Fruit fly (Drosophila melanogaster) whole organism, prepupa: ENCODE data around the gene CG43179.

Source experiments
- Blimp-1 ChIP-seq: fragments of 200-800 bp; sonication (Bioruptor generic); optimal IDR thresholded peaks from 3 replicates; lab custom pipeline; 2017; ENCODE audit warnings: missing biosample characterization, missing genetic modification characterization, mild to moderate bottlenecking, moderate library complexity, missing genetic modification reagents
- CG10669 ChIP-seq: fragments of 200-800 bp; sonication (Bioruptor generic); optimal IDR thresholded peaks from 3 replicates; lab custom pipeline; 2018; ENCODE audit warnings: missing biosample characterization, mild to moderate bottlenecking, missing genetic modification characterization, moderate library complexity
- CG31627 ChIP-seq: fragments of 200-800 bp; sonication (Bioruptor generic); optimal IDR thresholded peaks from 3 replicates; lab custom pipeline; 2016; ENCODE audit warnings: missing biosample characterization, missing genetic modification characterization
- Ets96B ChIP-seq: fragments of 200-800 bp; optimal IDR thresholded peaks from 2 replicates; lab custom pipeline; 2019; ENCODE audit warnings: missing biosample characterization, mild to moderate bottlenecking, missing genetic modification characterization, moderate library complexity
- Hr39 ChIP-seq: fragments of 200-800 bp; sonication (Bioruptor generic); optimal IDR thresholded peaks from 2 replicates; lab custom pipeline; 2016; ENCODE audit warnings: missing biosample characterization, missing genetic modification characterization
- OdsH ChIP-seq: fragments of 200-800 bp; sonication (Bioruptor generic); optimal IDR thresholded peaks from 3 replicates; lab custom pipeline; 2016; ENCODE audit warnings: missing biosample characterization, missing genetic modification characterization
- Sox102F ChIP-seq: fragments of 200-800 bp; sonication (Bioruptor generic); optimal IDR thresholded peaks from 2 replicates; lab custom pipeline; 2016; ENCODE audit warnings: missing biosample characterization, mild to moderate bottlenecking, missing genetic modification characterization
- Sox14 ChIP-seq: fragments of 200-800 bp; sonication (Bioruptor generic); optimal IDR thresholded peaks from 3 replicates; lab custom pipeline; 2016; ENCODE audit warnings: missing biosample characterization, missing genetic modification characterization
- Sox15 ChIP-seq: fragments of 200-800 bp; sonication (Bioruptor generic); optimal IDR thresholded peaks from 3 replicates; lab custom pipeline; 2016; ENCODE audit warnings: missing biosample characterization, missing genetic modification characterization
- cyc ChIP-seq: fragments of 200-800 bp; sonication (Bioruptor generic); optimal IDR thresholded peaks from 3 replicates; lab custom pipeline; 2016; ENCODE audit warnings: missing biosample characterization, missing genetic modification characterization
- dac ChIP-seq: fragments of 200-800 bp; sonication (Bioruptor generic); optimal IDR thresholded peaks from 2 replicates; lab custom pipeline; 2017; ENCODE audit warnings: missing biosample characterization, mild to moderate bottlenecking, missing genetic modification characterization
- dsx ChIP-seq: fragments of 200-800 bp; optimal IDR thresholded peaks from 3 replicates; lab custom pipeline; 2019; ENCODE audit warnings: missing biosample characterization, mild to moderate bottlenecking, missing genetic modification characterization, moderate library complexity; ENCODE audit not compliant: poor library complexity, severe bottlenecking
- esn ChIP-seq: fragments of 200-800 bp; sonication (Bioruptor generic); optimal IDR thresholded peaks from 2 replicates; lab custom pipeline; 2016; ENCODE audit warnings: missing biosample characterization, mild to moderate bottlenecking, missing genetic modification characterization, moderate library complexity
- spab ChIP-seq: fragments of 200-800 bp; sonication (Bioruptor generic); optimal IDR thresholded peaks from 2 replicates; lab custom pipeline; 2017; ENCODE audit warnings: missing biosample characterization, mild to moderate bottlenecking, missing genetic modification characterization, missing genetic modification reagents

DNA sequence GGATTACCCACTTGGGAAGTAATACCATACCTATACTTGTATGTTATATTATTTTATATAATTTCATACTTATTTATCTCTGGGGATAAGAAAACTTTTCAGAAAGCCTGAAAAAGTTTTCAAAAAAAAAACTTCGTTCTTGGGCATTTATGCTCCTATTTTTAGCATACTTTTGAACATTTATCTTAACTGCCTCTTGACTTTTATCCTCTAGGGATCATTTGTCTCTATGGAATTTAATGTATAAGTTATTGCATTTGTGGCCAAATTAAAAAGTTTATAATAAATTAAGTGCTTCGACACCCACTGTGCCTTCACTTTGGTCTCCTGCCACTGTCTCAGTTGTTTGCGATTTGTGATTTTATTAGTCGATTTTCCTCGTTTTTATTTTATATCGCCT, 24.4 kb downstream of the CG43179 start:
- TF ChIP-seq Blimp-1 (GFP tag; lab: Kevin White, UChicago) (no peak), Sox102F (GFP tag; lab: Kevin White, UChicago) (peak; percentile 29), dac (GFP tag; lab: Kevin White, UChicago) (peak; percentile 77), spab (GFP tag; lab: Kevin White, UChicago) (no peak), dsx (GFP tag; lab: Kevin White, UChicago) (no peak), Sox14 (GFP tag; lab: Kevin White, UChicago) (peak; percentile 41), Hr39 (GFP tag; lab: Kevin White, UChicago) (peak; percentile 16), CG10669 (no peak), esn (GFP tag; lab: Kevin White, UChicago) (peak; percentile 30), cyc (no peak), CG31627 (peak; percentile 15), Ets96B (tag; lab: Kevin White, UChicago) (peak; percentile 8), Sox15 (GFP tag; lab: Kevin White, UChicago) (no peak), OdsH (GFP tag; lab: Kevin White, UChicago) (peak; percentile 71)
